Worm (Caenorhabditis elegans): Measurements from ENCODE around the gene F14F7.4.

ce11 chrIII:13066828-13067227, 37.3 kb upstream of the F14F7.4 start:
- no peak for TF ChIP-seq him-1 (tag; optimal IDR thresholded peaks at IDR 0.05)
- TF ChIP-seq W03F9.2 (tag; optimal IDR thresholded peaks at IDR 0.05), result no peak
- TF ChIP-seq dao-5 (tag; optimal IDR thresholded peaks at IDR 0.05), result no peak

Data from whole organism, L4/young adult.